Fruit fly (Drosophila melanogaster): ENCODE results near the gene Dsk.
A peak's percentile ranks its signal among the peaks of the same experiment; 100 is the strongest.

The Dsk gene

DNA sequence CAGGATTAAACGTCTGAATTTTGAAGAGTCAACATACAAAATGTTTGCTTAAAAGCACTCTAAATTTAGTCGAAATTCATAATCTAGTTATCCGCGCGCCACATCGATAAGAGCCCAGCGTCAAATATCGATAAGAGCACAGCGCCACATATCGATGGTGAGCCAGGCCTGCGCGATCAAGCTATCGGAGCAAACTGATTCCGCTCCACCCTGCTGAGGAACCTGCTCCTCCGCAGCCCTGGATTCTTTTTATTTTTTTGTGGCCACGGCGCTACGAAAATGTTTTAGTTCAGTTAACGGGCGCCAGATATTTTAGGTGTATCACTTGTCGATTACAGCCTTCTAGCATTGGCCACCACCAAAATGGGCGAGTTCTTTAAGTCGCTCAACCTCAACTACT is 30.7 kb upstream of the Dsk start (continued):
- TF ChIP-seq pb (GFP tag; optimal IDR thresholded peaks at IDR 0.05) (no peak), CG3407 (GFP tag; optimal IDR thresholded peaks at IDR 0.05) (no peak), row (GFP tag; IDR thresholded peaks at IDR 0.05) (peak; percentile 73), tna (GFP tag; IDR thresholded peaks at IDR 0.05; ENCODE audit: partially characterized antibody) (peak; percentile 97), CG12071 (GFP tag; optimal IDR thresholded peaks at IDR 0.05) (no peak), sens (GFP tag) (peak; percentile 73), Dbx (GFP tag; IDR thresholded peaks at IDR 0.05) (peak; percentile 70; the same call in 2 of the 3 replicates), Doc2 (GFP tag; IDR thresholded peaks at IDR 0.05) (no peak), Optix (GFP tag; IDR thresholded peaks at IDR 0.05) (no peak), bigmax (GFP tag; optimal IDR thresholded peaks at IDR 0.05) (no peak), gcm (GFP tag; optimal IDR thresholded peaks at IDR 0.05) (no peak), CG31441 (GFP tag; IDR thresholded peaks at IDR 0.05) (no peak; the same call in 1 of the 2 replicates), salm (tag; optimal IDR thresholded peaks at IDR 0.05) (no peak), wor (GFP tag; IDR thresholded peaks at IDR 0.05) (no peak), mld (GFP tag; IDR thresholded peaks at IDR 0.05; ENCODE audit: partially characterized antibody) (peak; percentile 98), NK7.1 (GFP tag; optimal IDR thresholded peaks at IDR 0.05) (peak; percentile 18), MTF-1 (GFP tag; optimal IDR thresholded peaks at IDR 0.05; ENCODE audit: borderline replicate concordance) (no peak), CG11456 (GFP tag; IDR thresholded peaks at IDR 0.05) (peak; percentile 66; the same call in 2 of the 3 replicates), Gug (GFP tag; IDR thresholded peaks at IDR 0.05) (no peak; the same call in 3 of the 4 replicates), D (optimal IDR thresholded peaks at IDR 0.05) (peak; percentile 14), D (GFP tag; optimal IDR thresholded peaks at IDR 0.05) (no peak), CG15269 (tag; optimal IDR thresholded peaks at IDR 0.05) (no peak), tap (tag; optimal IDR thresholded peaks at IDR 0.05) (no peak), dm (GFP tag; optimal IDR thresholded peaks at IDR 0.05) (peak; percentile 1), p53 (GFP tag; optimal IDR thresholded peaks at IDR 0.05) (no peak), kay (GFP tag; optimal IDR thresholded peaks at IDR 0.05) (no peak), Hr51 (GFP tag; optimal IDR thresholded peaks at IDR 0.05) (peak in 1 of 2 experiments; percentile 44), CG10209 (GFP tag; optimal IDR thresholded peaks at IDR 0.05) (no peak), CG7839 (tag; optimal IDR thresholded peaks at IDR 0.05) (no peak), CG34422 (GFP tag; IDR thresholded peaks at IDR 0.05) (peak; percentile 56; the same call in 2 of the 3 replicates), CG34376 (GFP tag; optimal IDR thresholded peaks at IDR 0.05) (peak; percentile 51), trem (tag; optimal IDR thresholded peaks at IDR 0.05) (peak; percentile 69), CG10431 (GFP tag; optimal IDR thresholded peaks at IDR 0.05) (no peak), dati (GFP tag; IDR thresholded peaks at IDR 0.05) (no peak), CG17568 (GFP tag; optimal IDR thresholded peaks at IDR 0.05) (no peak), bcd (GFP tag; optimal IDR thresholded peaks at IDR 0.05) (peak; percentile 36), CG1602 (GFP tag; optimal IDR thresholded peaks at IDR 0.05) (no peak), org-1 (GFP tag; optimal IDR thresholded peaks at IDR 0.05) (no peak), so (GFP tag; IDR thresholded peaks at IDR 0.05) (peak; percentile 48; the same call in 1 of the 3 replicates), gcm2 (GFP tag; optimal IDR thresholded peaks at IDR 0.05) (no peak), chn (GFP tag; optimal IDR thresholded peaks at IDR 0.05) (peak; percentile 25), nom (GFP tag; optimal IDR thresholded peaks at IDR 0.05) (no peak), ems (GFP tag; optimal IDR thresholded peaks at IDR 0.05) (peak; percentile 49), Hr3 (GFP tag; optimal IDR thresholded peaks at IDR 0.05) (peak; percentile 20), CG34224 (GFP tag; IDR thresholded peaks at IDR 0.05; ENCODE audit: partially characterized antibody) (peak; percentile 99), Abd-B (GFP tag; optimal IDR thresholded peaks at IDR 0.05) (no peak), ttk (GFP tag; IDR thresholded peaks at IDR 0.05) (no peak), Hey (tag; optimal IDR thresholded peaks at IDR 0.05) (no peak), CG9932 (GFP tag; IDR thresholded peaks at IDR 0.05) (peak; percentile 78), abd-A (tag; optimal IDR thresholded peaks at IDR 0.05) (no peak), CG10654 (GFP tag; optimal IDR thresholded peaks at IDR 0.05) (peak; percentile 8), HLH54F (GFP tag; optimal IDR thresholded peaks at IDR 0.05) (no peak)

All from whole organism, embryonic.